Worm (Caenorhabditis elegans): ENCODE measurements around the gene parg-2.

Gene parg-2

DNA sequence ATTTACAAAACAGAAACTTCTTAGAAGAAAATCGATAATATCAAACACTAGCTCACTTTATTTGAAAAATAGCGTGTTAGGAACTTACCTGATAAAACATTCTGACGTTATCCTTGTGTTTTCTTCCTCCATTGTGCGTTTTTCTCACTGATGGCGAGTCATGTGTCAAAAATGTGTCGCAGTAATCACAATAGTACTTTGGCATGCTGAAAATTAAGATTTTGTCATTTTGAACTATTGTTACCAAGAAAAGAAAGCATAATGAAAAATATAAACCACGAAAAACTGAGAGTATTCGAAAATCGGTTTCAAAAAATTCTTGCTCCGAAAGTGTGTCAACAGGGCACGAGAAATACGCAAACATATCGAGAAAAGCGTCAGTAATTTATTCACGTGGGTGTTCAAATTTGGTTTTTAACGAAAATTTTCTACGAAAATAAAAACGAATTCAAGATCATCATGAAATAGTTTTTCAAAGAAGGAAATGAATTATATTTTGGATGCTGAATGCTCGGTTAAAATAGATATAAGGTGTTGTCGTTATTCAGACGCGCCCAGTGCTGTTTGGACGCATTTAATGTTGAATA is 27.2 kb downstream of the parg-2 start, which contains the start of gene snrp-3:
Gene snrp-3 (minus strand): TSS at position 206 of the 587 bp plus-strand sequence.
- TF ChIP-seq snpc-4 (tag; optimal IDR thresholded peaks at IDR 0.05), result peak; percentile 77
- peak; percentile 84 for TF ChIP-seq nfya-1 (tag; optimal IDR thresholded peaks at IDR 0.05; ENCODE audit: insufficient read depth)
- peak; percentile 76 for TF ChIP-seq R02D3.7 (tag; optimal IDR thresholded peaks at IDR 0.05)
- peak; percentile 49 for TF ChIP-seq tbx-2 (tag; optimal IDR thresholded peaks at IDR 0.05)
- no peak for TF ChIP-seq fos-1 (tag; optimal IDR thresholded peaks at IDR 0.05)
- no peak for TF ChIP-seq unc-39 (tag; optimal IDR thresholded peaks at IDR 0.05)
- peak; percentile 83 for TF ChIP-seq skn-1 (tag; optimal IDR thresholded peaks at IDR 0.05)
- peak; percentile 76 for TF ChIP-seq jun-1 (tag; optimal IDR thresholded peaks at IDR 0.05)
- TF ChIP-seq pqm-1 (tag; optimal IDR thresholded peaks at IDR 0.05), result peak; percentile 62
- TF ChIP-seq nhr-11 (tag; optimal IDR thresholded peaks at IDR 0.05), result peak; percentile 38
- no peak for TF ChIP-seq daf-12 (tag; optimal IDR thresholded peaks at IDR 0.05)
- TF ChIP-seq sea-2 (GFP tag; optimal IDR thresholded peaks at IDR 0.05), result no peak
- TF ChIP-seq lin-15B (tag; optimal IDR thresholded peaks at IDR 0.05), result peak; percentile 89
- TF ChIP-seq ceh-16 (tag; optimal IDR thresholded peaks at IDR 0.05), result no peak
- no peak for TF ChIP-seq nhr-28 (tag; optimal IDR thresholded peaks at IDR 0.05)
- no peak for TF ChIP-seq mml-1 (tag; optimal IDR thresholded peaks at IDR 0.05)
- no peak for TF ChIP-seq ztf-4 (tag; optimal IDR thresholded peaks at IDR 0.05)
- peak; percentile 64 for TF ChIP-seq lsy-12 (tag; optimal IDR thresholded peaks at IDR 0.05)
- TF ChIP-seq ceh-9 (tag; optimal IDR thresholded peaks at IDR 0.05), result no peak
- TF ChIP-seq elt-3 (tag; optimal IDR thresholded peaks at IDR 0.05), result no peak
- TF ChIP-seq unc-62 (GFP tag; optimal IDR thresholded peaks at IDR 0.05), result no peak
- peak; percentile 42 for TF ChIP-seq elt-2 (tag; optimal IDR thresholded peaks at IDR 0.05)
- no peak for TF ChIP-seq nhr-237 (tag; optimal IDR thresholded peaks at IDR 0.05)
- peak; percentile 92 for TF ChIP-seq pha-4 (tag; optimal IDR thresholded peaks at IDR 0.05)
- TF ChIP-seq ceh-28 (tag; optimal IDR thresholded peaks at IDR 0.05), result peak; percentile 78
- peak; percentile 79 for TF ChIP-seq nhr-43 (tag; optimal IDR thresholded peaks at IDR 0.05; ENCODE audit: poor library complexity, severe bottlenecking)
- TF ChIP-seq fkh-10 (GFP tag; optimal IDR thresholded peaks at IDR 0.05), result no peak
- no peak for TF ChIP-seq elt-1 (tag; optimal IDR thresholded peaks at IDR 0.05)
- peak; percentile 8 for TF ChIP-seq mdl-1 (tag; optimal IDR thresholded peaks at IDR 0.05)
- no peak for TF ChIP-seq egl-27 (tag; optimal IDR thresholded peaks at IDR 0.05)
- TF ChIP-seq hmg-11 (tag; optimal IDR thresholded peaks at IDR 0.05), result peak; percentile 84
- TF ChIP-seq ZK546.5 (tag; optimal IDR thresholded peaks at IDR 0.05), result no peak
- no peak for TF ChIP-seq nhr-67 (tag; optimal IDR thresholded peaks at IDR 0.05)
- TF ChIP-seq fkh-2 (tag; optimal IDR thresholded peaks at IDR 0.05), result no peak
- TF ChIP-seq ztf-11 (tag; optimal IDR thresholded peaks at IDR 0.05), result no peak
- TF ChIP-seq zag-1 (tag; optimal IDR thresholded peaks at IDR 0.05), result no peak
- peak; percentile 19 for TF ChIP-seq lin-39 (tag; optimal IDR thresholded peaks at IDR 0.05)
- peak; percentile 81 for TF ChIP-seq nhr-25 (tag; optimal IDR thresholded peaks at IDR 0.05)
- TF ChIP-seq nhr-77 (tag; optimal IDR thresholded peaks at IDR 0.05), result peak; percentile 39
- TF ChIP-seq nhr-23 (tag; optimal IDR thresholded peaks at IDR 0.05), result peak; percentile 95
- TF ChIP-seq ceh-82 (tag; optimal IDR thresholded peaks at IDR 0.05), result peak; percentile 23
- TF ChIP-seq eor-1 (tag; optimal IDR thresholded peaks at IDR 0.05), result no peak
- peak; percentile 71 for TF ChIP-seq ama-1 (optimal IDR thresholded peaks at IDR 0.05)
- TF ChIP-seq egl-5 (tag; optimal IDR thresholded peaks at IDR 0.05), result no peak
- TF ChIP-seq nhr-12 (tag; optimal IDR thresholded peaks at IDR 0.05), result no peak
- TF ChIP-seq aly-2 (tag; optimal IDR thresholded peaks at IDR 0.05), result no peak
- TF ChIP-seq nhr-76 (tag; optimal IDR thresholded peaks at IDR 0.05), result no peak
